Fruit fly (Drosophila melanogaster) whole organism, embryonic: ENCODE data around the gene CG1943.
A peak's percentile ranks its signal among the peaks of the same experiment; 100 is the strongest.

Experiments used
- CG11723 ChIP-seq: fragments of 200-800 bp; sonication (Bioruptor generic); optimal IDR thresholded peaks from 2 replicates; lab custom pipeline; 2017; ENCODE audit warnings: missing biosample characterization, mild to moderate bottlenecking, missing genetic modification characterization
- CG12219 ChIP-seq: fragments of 200-800 bp; sonication (Bioruptor generic); optimal IDR thresholded peaks from 3 replicates; lab custom pipeline; 2018; ENCODE audit warnings: missing biosample characterization, mild to moderate bottlenecking, missing genetic modification characterization
- CG12391 ChIP-seq: fragments of 200-800 bp; sonication (Bioruptor generic); optimal IDR thresholded peaks from 3 replicates; lab custom pipeline; 2018; ENCODE audit warnings: missing biosample characterization, mild to moderate bottlenecking, missing genetic modification characterization, moderate library complexity
- CG13296 ChIP-seq: fragments of 200-800 bp; sonication (Bioruptor generic); optimal IDR thresholded peaks from 3 replicates; lab custom pipeline; 2018; ENCODE audit warnings: missing biosample characterization, mild to moderate bottlenecking, missing genetic modification characterization
- CG14441 ChIP-seq: fragments of 200-800 bp; sonication (Bioruptor generic); IDR thresholded peaks from 2 replicates; pipeline ENCODE4 v1.3.6; 2022; ENCODE audit warnings: missing biosample characterization, missing genetic modification characterization
- CG15514 ChIP-seq: fragments of 200-800 bp; sonication (Bioruptor generic); optimal IDR thresholded peaks from 3 replicates; lab custom pipeline; 2017; ENCODE audit warnings: missing biosample characterization, missing genetic modification characterization, mild to moderate bottlenecking, moderate library complexity, missing genetic modification reagents
- CG18262 ChIP-seq: fragments of 200-800 bp; optimal IDR thresholded peaks from 3 replicates; lab custom pipeline; 2019; ENCODE audit warnings: missing biosample characterization, mild to moderate bottlenecking, missing genetic modification characterization, moderate library complexity
- CG31388 ChIP-seq: fragments of 200-800 bp; sonication (Bioruptor generic); optimal IDR thresholded peaks from 2 replicates; lab custom pipeline; 2016; ENCODE audit warnings: missing biosample characterization, missing genetic modification characterization
- CG34422 ChIP-seq: fragments of 200-800 bp; sonication (Bioruptor generic); IDR thresholded peaks from 3 replicates; pipeline ENCODE4 v1.3.6; 2022; ENCODE audit warnings: missing biosample characterization, missing genetic modification characterization
- CG3847 ChIP-seq: fragments of 200-800 bp; sonication (Bioruptor generic); IDR thresholded peaks from 2 replicates; pipeline ENCODE4 v1.3.6; 2022; ENCODE audit warnings: missing biosample characterization, missing genetic modification characterization
- CG42726 ChIP-seq: fragments of 200-800 bp; sonication (Bioruptor generic); IDR thresholded peaks from 2 replicates; pipeline ENCODE4 v1.3.6; 2022; ENCODE audit warnings: missing biosample characterization, missing genetic modification characterization; ENCODE audit not compliant: partially characterized antibody
- CG43689 ChIP-seq: fragments of 200-800 bp; sonication (Bioruptor generic); IDR thresholded peaks from 2 replicates; pipeline ENCODE4 v1.3.6; 2022; ENCODE audit warnings: missing biosample characterization, missing genetic modification characterization
- CG4854 ChIP-seq: fragments of 200-800 bp; sonication (Bioruptor generic); optimal IDR thresholded peaks from 2 replicates; lab custom pipeline; 2016; ENCODE audit warnings: missing biosample characterization, missing genetic modification characterization, inconsistent platforms
- CG7745 ChIP-seq: fragments of 200-800 bp; sonication (Bioruptor generic); optimal IDR thresholded peaks from 2 replicates; lab custom pipeline; 2018; ENCODE audit warnings: missing biosample characterization, mild to moderate bottlenecking, missing genetic modification characterization, moderate library complexity
- CG8281 ChIP-seq: fragments of 200-800 bp; sonication (Bioruptor generic); optimal IDR thresholded peaks from 2 replicates; lab custom pipeline; 2018; ENCODE audit warnings: missing biosample characterization, mild to moderate bottlenecking, missing genetic modification characterization, moderate library complexity
- CG8765 ChIP-seq: fragments of 200-800 bp; sonication (Bioruptor generic); IDR thresholded peaks from 2 replicates; pipeline ENCODE4 v1.3.6; 2022; ENCODE audit warnings: missing biosample characterization, missing genetic modification characterization
- CG9817 ChIP-seq: fragments of 200-800 bp; sonication (Bioruptor generic); optimal IDR thresholded peaks from 2 replicates; lab custom pipeline; 2018; ENCODE audit warnings: missing biosample characterization, mild to moderate bottlenecking, missing genetic modification characterization, moderate library complexity
- CG9876 ChIP-seq: fragments of 200-800 bp; sonication (Bioruptor generic); optimal IDR thresholded peaks from 2 replicates; lab custom pipeline; 2016; ENCODE audit warnings: missing biosample characterization, missing genetic modification characterization
- Dbx ChIP-seq: fragments of 200-800 bp; sonication (Bioruptor generic); IDR thresholded peaks from 3 replicates; pipeline ENCODE4 v1.3.6; 2022; ENCODE audit warnings: missing biosample characterization, missing genetic modification characterization
- Dp ChIP-seq: fragments of 200-800 bp; sonication (Bioruptor generic); optimal IDR thresholded peaks from 2 replicates; lab custom pipeline; 2018; ENCODE audit warnings: missing biosample characterization, mild to moderate bottlenecking, missing genetic modification characterization, moderate library complexity
- Dref ChIP-seq: fragments of 200-800 bp; sonication (Bioruptor generic); IDR thresholded peaks from 2 replicates; pipeline ENCODE4 v1.3.6; 2022; ENCODE audit warnings: missing biosample characterization, missing genetic modification characterization
- Drgx ChIP-seq: fragments of 200-800 bp; sonication (Bioruptor generic); IDR thresholded peaks from 2 replicates; pipeline ENCODE4 v1.3.6; 2022; ENCODE audit warnings: missing biosample characterization, missing genetic modification characterization
- E2f1 ChIP-seq: fragments of 200-800 bp; sonication (Bioruptor generic); IDR thresholded peaks from 2 replicates; pipeline ENCODE4 v1.3.6; 2022; ENCODE audit warnings: missing biosample characterization, missing genetic modification characterization
- Eip74EF ChIP-seq, 2 experiments: fragments of 200-800 bp in 1 of 2; fragments of >200 bp in 1 of 2; sonication (Bioruptor generic) in 1 of 2; optimal IDR thresholded peaks; 2 replicates each; lab custom pipeline; 2017 to 2019; ENCODE audit warnings: missing biosample characterization in 2 of 2, missing genetic modification characterization in 2 of 2, mild to moderate bottlenecking in 1 of 2, moderate library complexity in 1 of 2
- Gug ChIP-seq: fragments of 200-800 bp; sonication (Bioruptor generic); IDR thresholded peaks from 4 replicates; pipeline ENCODE4 v1.3.6; 2022; ENCODE audit warnings: missing biosample characterization, missing genetic modification characterization
- HLH4C ChIP-seq: fragments of 200-800 bp; sonication (Bioruptor generic); IDR thresholded peaks from 3 replicates; pipeline ENCODE4 v1.3.6; 2022; ENCODE audit warnings: missing biosample characterization, missing genetic modification characterization; ENCODE audit not compliant: partially characterized antibody
- Hr39 ChIP-seq: fragments of >200 bp; optimal IDR thresholded peaks from 2 replicates; lab custom pipeline; 2017
- MTF-1 ChIP-seq: fragments of 200-800 bp; sonication (Bioruptor generic); optimal IDR thresholded peaks from 2 replicates; lab custom pipeline; 2018; ENCODE audit warnings: missing biosample characterization, mild to moderate bottlenecking, missing genetic modification characterization, borderline replicate concordance
- NC2β ChIP-seq: fragments of 200-800 bp; sonication (Bioruptor generic); optimal IDR thresholded peaks from 2 replicates; lab custom pipeline; 2016; ENCODE audit warnings: missing biosample characterization, missing genetic modification characterization
- Oaz ChIP-seq: fragments of 200-800 bp; sonication (Bioruptor generic); IDR thresholded peaks from 2 replicates; pipeline ENCODE4 v1.3.6; 2022; ENCODE audit warnings: missing biosample characterization, missing genetic modification characterization
- Rx ChIP-seq: fragments of 200-800 bp; sonication (Bioruptor generic); IDR thresholded peaks from 2 replicates; pipeline ENCODE4 v1.3.6; 2022; ENCODE audit warnings: missing biosample characterization, missing genetic modification characterization
- abd-A ChIP-seq: fragments of 200-800 bp; sonication (Bioruptor generic); optimal IDR thresholded peaks from 3 replicates; lab custom pipeline; 2019; ENCODE audit warnings: missing biosample characterization, mild to moderate bottlenecking, missing genetic modification characterization, moderate library complexity
- ac ChIP-seq: fragments of 200-800 bp; sonication (Bioruptor generic); optimal IDR thresholded peaks from 3 replicates; lab custom pipeline; 2017; ENCODE audit warnings: missing biosample characterization, mild to moderate bottlenecking, missing genetic modification characterization
- ato ChIP-seq: fragments of 200-800 bp; sonication (Bioruptor generic); IDR thresholded peaks from 2 replicates; pipeline ENCODE4 v1.3.6; 2022; ENCODE audit warnings: missing biosample characterization, missing genetic modification characterization; ENCODE audit not compliant: partially characterized antibody
- chinmo ChIP-seq: fragments of 200-800 bp; sonication (Bioruptor generic); IDR thresholded peaks from 4 replicates; pipeline ENCODE4 v1.3.6; 2022; ENCODE audit warnings: missing biosample characterization, missing genetic modification characterization; ENCODE audit not compliant: partially characterized antibody
- ci ChIP-seq: fragments of 200-800 bp; sonication (Bioruptor generic); IDR thresholded peaks from 3 replicates; pipeline ENCODE4 v1.3.6; 2022; ENCODE audit warnings: missing biosample characterization, missing genetic modification characterization
- crp ChIP-seq, 2 experiments: fragments of 200-800 bp; sonication (Bioruptor generic); optimal IDR thresholded peaks; 2 replicates in 1 of 2; 3 replicates in 1 of 2; lab custom pipeline; 2017; ENCODE audit warnings: missing biosample characterization in 2 of 2, missing genetic modification characterization in 2 of 2, mild to moderate bottlenecking in 1 of 2, moderate library complexity in 1 of 2
- en ChIP-seq: fragments of 200-800 bp; sonication (Bioruptor generic); optimal IDR thresholded peaks from 2 replicates; lab custom pipeline; 2016; ENCODE audit warnings: missing biosample characterization, missing genetic modification characterization
- fd64A ChIP-seq: fragments of 200-800 bp; sonication (Bioruptor generic); optimal IDR thresholded peaks from 3 replicates; lab custom pipeline; 2018; ENCODE audit warnings: missing biosample characterization, mild to moderate bottlenecking, missing genetic modification characterization
- fru ChIP-seq: fragments of >200 bp; optimal IDR thresholded peaks from 2 replicates; lab custom pipeline; 2017
- gcm2 ChIP-seq: fragments of 200-800 bp; sonication (Bioruptor generic); optimal IDR thresholded peaks from 2 replicates; lab custom pipeline; 2016; ENCODE audit warnings: missing biosample characterization, missing genetic modification characterization
- gsb-n ChIP-seq: fragments of 200-800 bp; sonication (Bioruptor generic); optimal IDR thresholded peaks from 3 replicates; lab custom pipeline; 2018; ENCODE audit warnings: missing biosample characterization, mild to moderate bottlenecking, missing genetic modification characterization
- jing ChIP-seq: fragments of 200-800 bp; sonication (Bioruptor generic); optimal IDR thresholded peaks from 2 replicates; lab custom pipeline; 2018; ENCODE audit warnings: missing biosample characterization, mild to moderate bottlenecking, missing genetic modification characterization
- mam ChIP-seq: fragments of 200-800 bp; sonication (Bioruptor generic); optimal IDR thresholded peaks from 3 replicates; lab custom pipeline; 2016; ENCODE audit warnings: missing biosample characterization, missing genetic modification characterization
- nau ChIP-seq: fragments of 200-800 bp; sonication (Bioruptor generic); optimal IDR thresholded peaks from 3 replicates; lab custom pipeline; 2017; ENCODE audit warnings: missing biosample characterization, mild to moderate bottlenecking, missing genetic modification characterization, missing genetic modification reagents
- nerfin-2 ChIP-seq: fragments of 200-800 bp; sonication (Bioruptor generic); IDR thresholded peaks from 2 replicates; pipeline ENCODE4 v1.3.6; 2022; ENCODE audit warnings: missing biosample characterization, missing genetic modification characterization; ENCODE audit not compliant: partially characterized antibody
- pnt ChIP-seq: fragments of 200-800 bp; sonication (Bioruptor generic); optimal IDR thresholded peaks from 3 replicates; lab custom pipeline; 2016; ENCODE audit warnings: missing biosample characterization, missing genetic modification characterization
- prd ChIP-seq, 3 experiments: fragments of >200 bp in 2 of 3; fragments of 200-800 bp in 1 of 3; sonication (Bioruptor generic) in 1 of 3; optimal IDR thresholded peaks in 2 of 3; IDR thresholded peaks in 1 of 3; 2 replicates in 2 of 3; 3 replicates in 1 of 3; pipeline versions ENCODE4 v1.3.6 to Lab custom; 2017 to 2022; ENCODE audit warnings: missing biosample characterization in 1 of 3, missing genetic modification characterization in 1 of 3
- scrt ChIP-seq: fragments of 200-800 bp; sonication (Bioruptor generic); optimal IDR thresholded peaks from 2 replicates; lab custom pipeline; 2018; ENCODE audit warnings: missing biosample characterization, mild to moderate bottlenecking, missing genetic modification characterization, moderate library complexity
- shn ChIP-seq: fragments of 200-800 bp; sonication (Bioruptor generic); optimal IDR thresholded peaks from 3 replicates; lab custom pipeline; 2016; ENCODE audit warnings: missing biosample characterization, missing genetic modification characterization
- ssp ChIP-seq: fragments of 200-800 bp; sonication (Bioruptor generic); IDR thresholded peaks from 2 replicates; pipeline ENCODE4 v1.3.6; 2022; ENCODE audit warnings: missing biosample characterization, missing genetic modification characterization

The CG1943 gene

dm6 chr3R:7081972-7082371 is 7.3 kb downstream of the CG1943 start, which contains the start of gene Dpck (continued):
- TF ChIP-seq abd-A (tag; lab: Kevin White, UChicago) (no peak), Drgx (peak; percentile 45), Dref (GFP tag; lab: Robert Waterston, UW) (no peak), MTF-1 (GFP tag; lab: Kevin White, UChicago) (no peak), CG42726 (GFP tag; lab: Robert Waterston, UW) (no peak), mam (GFP tag; lab: Kevin White, UChicago) (no peak), CG31388 (no peak), CG8281 (tag; lab: Kevin White, UChicago) (no peak), Dbx (no peak), CG8765 (GFP tag; lab: Robert Waterston, UW) (no peak), CG4854 (GFP tag; lab: Kevin White, UChicago) (peak; percentile 28), CG11723 (GFP tag; lab: Kevin White, UChicago) (peak; percentile 86), nerfin-2 (GFP tag; lab: Robert Waterston, UW) (no peak), Gug (GFP tag; lab: Robert Waterston, UW) (no peak), CG43689 (GFP tag; lab: Robert Waterston, UW) (no peak), fd64A (GFP tag; lab: Kevin White, UChicago) (no peak), scrt (GFP tag; lab: Kevin White, UChicago) (peak; percentile 39), CG12219 (GFP tag; lab: Kevin White, UChicago) (no peak), jing (GFP tag; lab: Kevin White, UChicago) (no peak), NC2β (peak; percentile 42), E2f1 (GFP tag; lab: Robert Waterston, UW) (0 out of 2 replicates have a peak, but pooled peaks have one; percentile 10), ac (GFP tag; lab: Kevin White, UChicago) (no peak), CG18262 (tag; lab: Kevin White, UChicago) (peak; percentile 28), prd (optimal IDR thresholded peaks at IDR 0.05; lab: Kevin White, UChicago) (no peak), prd (GFP tag; IDR thresholded peaks at IDR 0.05; lab: Robert Waterston, UW) (no peak), CG34422 (no peak), CG15514 (GFP tag; lab: Kevin White, UChicago) (peak; percentile 2), chinmo (no peak), CG9817 (no peak), en (GFP tag; lab: Kevin White, UChicago) (peak; percentile 32), CG7745 (tag; lab: Kevin White, UChicago) (no peak), ci (GFP tag; lab: Robert Waterston, UW) (no peak), nau (GFP tag; lab: Kevin White, UChicago) (no peak), Rx (GFP tag; lab: Robert Waterston, UW) (no peak), HLH4C (no peak), Hr39 (lab: Kevin White, UChicago) (no peak), gsb-n (tag; lab: Kevin White, UChicago) (no peak), CG14441 (GFP tag; lab: Robert Waterston, UW) (no peak), Dp (GFP tag; lab: Kevin White, UChicago) (peak; percentile 47), ssp (GFP tag; lab: Robert Waterston, UW) (no peak), Eip74EF (GFP tag; optimal IDR thresholded peaks at IDR 0.05; lab: Kevin White, UChicago) (peak in 1 of 2 experiments; percentile 12), pnt (GFP tag; lab: Kevin White, UChicago) (no peak), crp (GFP tag; optimal IDR thresholded peaks at IDR 0.05; lab: Kevin White, UChicago) (no peak), gcm2 (no peak), CG13296 (GFP tag; lab: Kevin White, UChicago) (peak; percentile 16), Oaz (GFP tag; lab: Robert Waterston, UW) (no peak), CG9876 (GFP tag; lab: Kevin White, UChicago) (no peak), ato (GFP tag; lab: Robert Waterston, UW) (no peak), CG3847 (GFP tag; lab: Robert Waterston, UW) (0 out of 2 replicates have a peak, but pooled peaks have one; percentile 32), shn (GFP tag; lab: Kevin White, UChicago) (no peak), fru (no peak), CG12391 (tag; lab: Kevin White, UChicago) (peak; percentile 49)
